Worm (Caenorhabditis elegans): ENCODE measurements around the gene C16D9.3.
A peak's percentile ranks its signal among the peaks of the same experiment; 100 is the strongest.

C16D9.3 gene

ce11 chrV:8235331-8235730 is 4.5 kb downstream of the C16D9.3 start (continued):
- TF ChIP-seq elt-3 (tag; optimal IDR thresholded peaks at IDR 0.05): no peak
- TF ChIP-seq sea-2 (GFP tag; optimal IDR thresholded peaks at IDR 0.05): no peak
- no peak for TF ChIP-seq ceh-28 (tag; optimal IDR thresholded peaks at IDR 0.05)
- no peak for TF ChIP-seq ceh-16 (tag; optimal IDR thresholded peaks at IDR 0.05)

- TF ChIP-seq egl-5 (tag; optimal IDR thresholded peaks at IDR 0.05) (no peak), nhr-11 (tag; optimal IDR thresholded peaks at IDR 0.05) (no peak), snpc-4 (tag; optimal IDR thresholded peaks at IDR 0.05) (peak; percentile 62), nhr-76 (tag; optimal IDR thresholded peaks at IDR 0.05) (no peak), nhr-12 (tag; optimal IDR thresholded peaks at IDR 0.05) (no peak), nhr-237 (tag; optimal IDR thresholded peaks at IDR 0.05) (no peak), ztf-4 (tag; optimal IDR thresholded peaks at IDR 0.05) (no peak), nfya-1 (tag; optimal IDR thresholded peaks at IDR 0.05; ENCODE audit: insufficient read depth) (peak; percentile 25), elt-2 (tag; optimal IDR thresholded peaks at IDR 0.05) (peak; percentile 1), aly-2 (tag; optimal IDR thresholded peaks at IDR 0.05) (no peak), nhr-67 (tag; optimal IDR thresholded peaks at IDR 0.05) (no peak), elt-3 (tag; optimal IDR thresholded peaks at IDR 0.05) (no peak)
These were observed 9.8 kb downstream of the C16D9.3 start for ce11 chrV:8230056-8230455.

ce11 chrV:8228712-8229119 is 11.1 kb downstream of the C16D9.3 start:
- peak; percentile 69 for TF ChIP-seq lin-39 (tag; optimal IDR thresholded peaks at IDR 0.05)
- peak; percentile 99 for TF ChIP-seq snpc-4 (tag; optimal IDR thresholded peaks at IDR 0.05)
- peak; percentile 91 for TF ChIP-seq nhr-23 (tag; optimal IDR thresholded peaks at IDR 0.05)
- TF ChIP-seq ceh-28 (tag; optimal IDR thresholded peaks at IDR 0.05): peak; percentile 59
- TF ChIP-seq lin-15B (tag; optimal IDR thresholded peaks at IDR 0.05): peak; percentile 49
- peak; percentile 86 for TF ChIP-seq pha-4 (tag; optimal IDR thresholded peaks at IDR 0.05)
- peak; percentile 82 for TF ChIP-seq nfya-1 (tag; optimal IDR thresholded peaks at IDR 0.05; ENCODE audit: insufficient read depth)
- no peak for TF ChIP-seq jun-1 (tag; optimal IDR thresholded peaks at IDR 0.05)
- peak; percentile 45 for TF ChIP-seq nhr-77 (tag; optimal IDR thresholded peaks at IDR 0.05)
- no peak for TF ChIP-seq fkh-10 (GFP tag; optimal IDR thresholded peaks at IDR 0.05)
- TF ChIP-seq zag-1 (tag; optimal IDR thresholded peaks at IDR 0.05): peak; percentile 3
- peak; percentile 69 for TF ChIP-seq tbx-2 (tag; optimal IDR thresholded peaks at IDR 0.05)
- peak; percentile 91 for TF ChIP-seq aly-2 (tag; optimal IDR thresholded peaks at IDR 0.05)
- no peak for TF ChIP-seq nhr-237 (tag; optimal IDR thresholded peaks at IDR 0.05)
- peak; percentile 66 for TF ChIP-seq egl-27 (tag; optimal IDR thresholded peaks at IDR 0.05)
- peak; percentile 70 for TF ChIP-seq elt-2 (tag; optimal IDR thresholded peaks at IDR 0.05)
- peak in 1 of 3 experiments; percentile 40 for TF ChIP-seq elt-3 (tag; optimal IDR thresholded peaks at IDR 0.05)
- no peak for TF ChIP-seq ceh-16 (tag; optimal IDR thresholded peaks at IDR 0.05)
- TF ChIP-seq nhr-25 (tag; optimal IDR thresholded peaks at IDR 0.05): peak; percentile 84
- TF ChIP-seq pqm-1 (tag; optimal IDR thresholded peaks at IDR 0.05): peak; percentile 77
- TF ChIP-seq hmg-11 (tag; optimal IDR thresholded peaks at IDR 0.05): peak; percentile 80
- TF ChIP-seq lsy-12 (tag; optimal IDR thresholded peaks at IDR 0.05): peak; percentile 58
- TF ChIP-seq mml-1 (tag; optimal IDR thresholded peaks at IDR 0.05): no peak
- TF ChIP-seq mdl-1 (tag; optimal IDR thresholded peaks at IDR 0.05): no peak
- peak; percentile 94 for TF ChIP-seq ama-1 (optimal IDR thresholded peaks at IDR 0.05)
- peak; percentile 81 for TF ChIP-seq nhr-43 (tag; optimal IDR thresholded peaks at IDR 0.05; ENCODE audit: poor library complexity, severe bottlenecking)
- TF ChIP-seq ceh-82 (tag; optimal IDR thresholded peaks at IDR 0.05): peak; percentile 41
- peak; percentile 73 for TF ChIP-seq R02D3.7 (tag; optimal IDR thresholded peaks at IDR 0.05)

- no peak for TF ChIP-seq tbx-2 (tag; optimal IDR thresholded peaks at IDR 0.05)
- no peak for TF ChIP-seq unc-62 (GFP tag; optimal IDR thresholded peaks at IDR 0.05)
- no peak for TF ChIP-seq ceh-82 (tag; optimal IDR thresholded peaks at IDR 0.05)
- no peak for TF ChIP-seq nhr-77 (tag; optimal IDR thresholded peaks at IDR 0.05)
- TF ChIP-seq skn-1 (tag; optimal IDR thresholded peaks at IDR 0.05): no peak
- no peak for TF ChIP-seq lin-15B (tag; optimal IDR thresholded peaks at IDR 0.05)
- TF ChIP-seq ceh-28 (tag; optimal IDR thresholded peaks at IDR 0.05): no peak
- TF ChIP-seq mml-1 (tag; optimal IDR thresholded peaks at IDR 0.05): no peak
These were observed 13.0 kb downstream of the C16D9.3 start, which contains the start of gene K07C11.10 for ce11 chrV:8226812-8227211. Gene K07C11.10 (minus strand): TSS chrV:8226912.

Measured in whole organism, L3 larva.